Worm (Caenorhabditis elegans) whole organism, L2 larva: Measurements from ENCODE around the gene B0303.7.
A peak's percentile ranks its signal among the peaks of the same experiment; 100 is the strongest.

Experiments used
- C34F6.9 ChIP-seq: fragments of 150-350 bp; optimal IDR thresholded peaks from 2 replicates; lab custom pipeline; 2014; ENCODE audit warnings: missing biosample characterization, missing genetic modification characterization
- F13H6.1 ChIP-seq: sonication (generic microtip); optimal IDR thresholded peaks from 2 replicates; lab custom pipeline; 2016; ENCODE audit warnings: missing genetic modification characterization, missing compliant biosample characterization
- R02D3.7 ChIP-seq: fragments of 150-350 bp; optimal IDR thresholded peaks from 2 replicates; lab custom pipeline; 2014; ENCODE audit warnings: missing biosample characterization, missing genetic modification characterization
- Y55F3AM.14 ChIP-seq: fragments of 200-800 bp; sonication (Bioruptor generic); optimal IDR thresholded peaks from 2 replicates; lab custom pipeline; 2018; ENCODE audit warnings: mild to moderate bottlenecking, missing genetic modification characterization, missing compliant biosample characterization
- ZK546.5 ChIP-seq: sonication (generic microtip); optimal IDR thresholded peaks from 2 replicates; lab custom pipeline; 2017; ENCODE audit warnings: missing biosample characterization, missing genetic modification characterization
- alr-1 ChIP-seq: fragments of 150-350 bp; optimal IDR thresholded peaks from 2 replicates; lab custom pipeline; 2014; ENCODE audit warnings: missing biosample characterization, missing genetic modification characterization
- aly-2 ChIP-seq: fragments of 150-350 bp; optimal IDR thresholded peaks from 2 replicates; lab custom pipeline; 2014; ENCODE audit warnings: missing biosample characterization, missing genetic modification characterization
- ama-1 ChIP-seq: fragments of 150-350 bp; optimal IDR thresholded peaks from 2 replicates; lab custom pipeline; 2018; ENCODE audit warnings: inconsistent platforms
- blmp-1 ChIP-seq: sonication (generic microtip); optimal IDR thresholded peaks from 2 replicates; lab custom pipeline; 2017; ENCODE audit warnings: missing genetic modification characterization, mild to moderate bottlenecking, missing compliant biosample characterization, antibody characterized with exemption, moderate library complexity; ENCODE audit not compliant: insufficient read depth
- ceh-16 ChIP-seq: fragments of 150-350 bp; optimal IDR thresholded peaks from 2 replicates; lab custom pipeline; 2014; ENCODE audit warnings: missing biosample characterization, missing genetic modification characterization
- ceh-82 ChIP-seq: fragments of 150-350 bp; optimal IDR thresholded peaks from 2 replicates; lab custom pipeline; 2014; ENCODE audit warnings: missing biosample characterization, missing genetic modification characterization
- crh-2 ChIP-seq: sonication (generic microtip); optimal IDR thresholded peaks from 2 replicates; lab custom pipeline; 2017; ENCODE audit warnings: missing biosample characterization, missing genetic modification characterization
- dmd-4 ChIP-seq: sonication (generic microtip); optimal IDR thresholded peaks from 2 replicates; lab custom pipeline; 2017; ENCODE audit warnings: missing biosample characterization, missing genetic modification characterization
- egl-27 ChIP-seq: sonication (generic microtip); optimal IDR thresholded peaks from 3 replicates; lab custom pipeline; 2017; ENCODE audit warnings: missing biosample characterization, missing genetic modification reagents, missing genetic modification characterization
- elt-1 ChIP-seq: fragments of 150-350 bp; optimal IDR thresholded peaks from 2 replicates; lab custom pipeline; 2014; ENCODE audit warnings: missing biosample characterization, missing genetic modification characterization
- fos-1 ChIP-seq: fragments of 150-350 bp; optimal IDR thresholded peaks from 2 replicates; lab custom pipeline; 2014; ENCODE audit warnings: missing biosample characterization, missing genetic modification characterization
- gmeb-1 ChIP-seq: fragments of 150-350 bp; optimal IDR thresholded peaks from 2 replicates; lab custom pipeline; 2014; ENCODE audit warnings: missing biosample characterization, missing genetic modification characterization
- lin-11 ChIP-seq: fragments of 150-350 bp; sonication (generic microtip); optimal IDR thresholded peaks from 2 replicates; lab custom pipeline; 2014; ENCODE audit warnings: missing biosample characterization, missing genetic modification characterization, inconsistent platforms, mixed read lengths
- lin-13 ChIP-seq: fragments of 150-350 bp; optimal IDR thresholded peaks from 2 replicates; lab custom pipeline; 2014; ENCODE audit warnings: missing biosample characterization, missing genetic modification reagents, missing genetic modification characterization
- lin-39 ChIP-seq: fragments of 150-350 bp; optimal IDR thresholded peaks from 2 replicates; lab custom pipeline; 2014; ENCODE audit warnings: missing biosample characterization, missing genetic modification reagents, missing genetic modification characterization
- lsy-2 ChIP-seq, 2 experiments: fragments of 150-350 bp in 1 of 2; sonication (generic microtip) in 1 of 2; optimal IDR thresholded peaks; 2 replicates each; lab custom pipeline; 2014 to 2017; ENCODE audit warnings: missing biosample characterization in 2 of 2, missing genetic modification characterization in 2 of 2
- mab-5 ChIP-seq: fragments of 150-350 bp; optimal IDR thresholded peaks from 2 replicates; lab custom pipeline; 2014; ENCODE audit warnings: missing biosample characterization, missing genetic modification characterization
- mbf-1 ChIP-seq: sonication (generic microtip); optimal IDR thresholded peaks from 2 replicates; lab custom pipeline; 2017; ENCODE audit warnings: missing biosample characterization, missing genetic modification characterization
- nhr-10 ChIP-seq: sonication (generic microtip); optimal IDR thresholded peaks from 2 replicates; lab custom pipeline; 2017; ENCODE audit warnings: missing biosample characterization, missing genetic modification characterization
- nhr-11 ChIP-seq: fragments of 150-350 bp; optimal IDR thresholded peaks from 2 replicates; lab custom pipeline; 2014; ENCODE audit warnings: missing biosample characterization, missing genetic modification characterization
- nhr-12 ChIP-seq: fragments of 150-350 bp; optimal IDR thresholded peaks from 2 replicates; lab custom pipeline; 2014; ENCODE audit warnings: missing biosample characterization, missing genetic modification characterization
- nhr-129 ChIP-seq: fragments of 150-350 bp; optimal IDR thresholded peaks from 2 replicates; lab custom pipeline; 2014; ENCODE audit warnings: missing biosample characterization, missing genetic modification characterization
- nhr-21 ChIP-seq: fragments of 150-350 bp; optimal IDR thresholded peaks from 2 replicates; lab custom pipeline; 2014; ENCODE audit warnings: missing biosample characterization, missing genetic modification characterization
- nhr-237 ChIP-seq: fragments of 150-350 bp; optimal IDR thresholded peaks from 2 replicates; lab custom pipeline; 2014; ENCODE audit warnings: missing biosample characterization, missing genetic modification characterization
- nhr-25 ChIP-seq: fragments of 150-350 bp; sonication (generic microtip); optimal IDR thresholded peaks from 3 replicates; lab custom pipeline; 2014; ENCODE audit warnings: missing biosample characterization, missing genetic modification characterization
- nhr-6 ChIP-seq: fragments of 150-350 bp; optimal IDR thresholded peaks from 2 replicates; lab custom pipeline; 2014; ENCODE audit warnings: missing biosample characterization, missing genetic modification characterization
- nhr-77 ChIP-seq: fragments of 150-350 bp; optimal IDR thresholded peaks from 2 replicates; lab custom pipeline; 2014; ENCODE audit warnings: missing biosample characterization, missing genetic modification characterization
- sem-4 ChIP-seq: fragments of 150-350 bp; optimal IDR thresholded peaks from 2 replicates; lab custom pipeline; 2014; ENCODE audit warnings: missing biosample characterization, missing genetic modification reagents, missing genetic modification characterization
- skn-1 ChIP-seq: sonication (generic microtip); optimal IDR thresholded peaks from 2 replicates; lab custom pipeline; 2017; ENCODE audit warnings: missing biosample characterization, missing genetic modification characterization
- sma-3 ChIP-seq: sonication (generic microtip); optimal IDR thresholded peaks from 2 replicates; lab custom pipeline; 2016; ENCODE audit warnings: missing genetic modification reagents, missing genetic modification characterization, missing compliant biosample characterization
- sma-9 ChIP-seq, 2 experiments: fragments of 150-350 bp in 1 of 2; sonication (generic microtip) in 1 of 2; optimal IDR thresholded peaks; 2 replicates each; lab custom pipeline; 2014 to 2016; ENCODE audit warnings: missing genetic modification characterization in 2 of 2, mild to moderate bottlenecking in 1 of 2, missing biosample characterization in 1 of 2, missing compliant biosample characterization in 1 of 2, missing genetic modification reagents in 1 of 2, moderate library complexity in 1 of 2
- snpc-4 ChIP-seq: fragments of 150-350 bp; optimal IDR thresholded peaks from 2 replicates; lab custom pipeline; 2014; ENCODE audit warnings: missing biosample characterization, missing genetic modification characterization
- unc-39 ChIP-seq: fragments of 150-350 bp; optimal IDR thresholded peaks from 2 replicates; lab custom pipeline; 2014; ENCODE audit warnings: missing biosample characterization, missing genetic modification characterization
- unc-55 ChIP-seq: fragments of 150-350 bp; sonication (generic microtip); optimal IDR thresholded peaks from 3 replicates; lab custom pipeline; 2014; ENCODE audit warnings: missing biosample characterization, missing genetic modification reagents, missing genetic modification characterization
- unc-62 ChIP-seq: fragments of 150-350 bp; optimal IDR thresholded peaks from 2 replicates; lab custom pipeline; 2014; ENCODE audit warnings: missing biosample characterization, missing genetic modification reagents, missing genetic modification characterization
- zag-1 ChIP-seq: fragments of 150-350 bp; optimal IDR thresholded peaks from 2 replicates; lab custom pipeline; 2014; ENCODE audit warnings: missing biosample characterization, missing genetic modification characterization
- ztf-1 ChIP-seq: fragments of 200-800 bp; sonication (Bioruptor generic); conservative IDR thresholded peaks from 2 replicates; pipeline ENCODE4 v1.3.6; 2022; ENCODE audit warnings: missing genetic modification characterization, missing compliant biosample characterization
- ztf-11 ChIP-seq: sonication (generic microtip); optimal IDR thresholded peaks from 2 replicates; lab custom pipeline; 2017; ENCODE audit warnings: missing biosample characterization, missing genetic modification characterization
- ztf-4 ChIP-seq: fragments of 150-350 bp; optimal IDR thresholded peaks from 2 replicates; lab custom pipeline; 2014; ENCODE audit warnings: missing biosample characterization, missing genetic modification characterization

The B0303.7 gene

ce11 chrIII:8678371-8678770 is 15.1 kb upstream of the B0303.7 start:
- TF ChIP-seq sma-3 (GFP tag; lab: Kevin White, UChicago) (peak; percentile 62), gmeb-1 (tag; lab: Kevin White, UChicago) (peak; percentile 58), ceh-82 (no peak), nhr-21 (tag; lab: Kevin White, UChicago) (peak; percentile 64), elt-1 (tag; lab: Kevin White, UChicago) (no peak), ztf-4 (no peak), lin-13 (GFP tag; lab: Kevin White, UChicago) (peak; percentile 60), ama-1 (lab: Kevin White, UChicago) (no peak), ZK546.5 (tag; lab: Kevin White, UChicago) (no peak), nhr-11 (tag; lab: Kevin White, UChicago) (no peak), nhr-129 (tag; lab: Kevin White, UChicago) (peak; percentile 91), nhr-12 (tag; lab: Kevin White, UChicago) (no peak), ztf-11 (tag; lab: Kevin White, UChicago) (no peak), R02D3.7 (tag; lab: Kevin White, UChicago) (no peak), sma-9 (GFP tag; optimal IDR thresholded peaks at IDR 0.05; lab: Kevin White, UChicago) (peak; percentile 79), sma-9 (tag; optimal IDR thresholded peaks at IDR 0.05; lab: Kevin White, UChicago) (no peak), mab-5 (tag; lab: Kevin White, UChicago) (no peak), snpc-4 (tag; lab: Kevin White, UChicago) (no peak), ceh-16 (no peak), fos-1 (tag; lab: Kevin White, UChicago) (peak; percentile 43), C34F6.9 (tag; lab: Kevin White, UChicago) (peak; percentile 64), ztf-1 (GFP tag; lab: Robert Waterston, UW) (no peak), nhr-10 (no peak), mbf-1 (tag; lab: Kevin White, UChicago) (no peak), lsy-2 (tag; optimal IDR thresholded peaks at IDR 0.05; lab: Kevin White, UChicago) (peak; percentile 58 to 74), unc-62 (GFP tag; lab: Kevin White, UChicago) (no peak), unc-39 (no peak), sem-4 (tag; lab: Kevin White, UChicago) (peak; percentile 34), nhr-25 (peak; percentile 44), crh-2 (tag; lab: Kevin White, UChicago) (peak; percentile 57), Y55F3AM.14 (GFP tag; lab: Kevin White, UChicago) (peak; percentile 68), lin-39 (tag; lab: Kevin White, UChicago) (no peak), zag-1 (tag; lab: Kevin White, UChicago) (peak; percentile 68), egl-27 (tag; lab: Kevin White, UChicago) (peak; percentile 54), alr-1 (no peak), nhr-237 (tag; lab: Kevin White, UChicago) (no peak), blmp-1 (tag; lab: Kevin White, UChicago) (no peak), aly-2 (no peak), lin-11 (tag; lab: Kevin White, UChicago) (peak; percentile 32), F13H6.1 (tag; lab: Kevin White, UChicago) (peak; percentile 53), nhr-6 (tag; lab: Kevin White, UChicago) (no peak), dmd-4 (tag; lab: Kevin White, UChicago) (no peak), nhr-77 (tag; lab: Kevin White, UChicago) (no peak), unc-55 (GFP tag; lab: Kevin White, UChicago) (peak; percentile 82)

DNA sequence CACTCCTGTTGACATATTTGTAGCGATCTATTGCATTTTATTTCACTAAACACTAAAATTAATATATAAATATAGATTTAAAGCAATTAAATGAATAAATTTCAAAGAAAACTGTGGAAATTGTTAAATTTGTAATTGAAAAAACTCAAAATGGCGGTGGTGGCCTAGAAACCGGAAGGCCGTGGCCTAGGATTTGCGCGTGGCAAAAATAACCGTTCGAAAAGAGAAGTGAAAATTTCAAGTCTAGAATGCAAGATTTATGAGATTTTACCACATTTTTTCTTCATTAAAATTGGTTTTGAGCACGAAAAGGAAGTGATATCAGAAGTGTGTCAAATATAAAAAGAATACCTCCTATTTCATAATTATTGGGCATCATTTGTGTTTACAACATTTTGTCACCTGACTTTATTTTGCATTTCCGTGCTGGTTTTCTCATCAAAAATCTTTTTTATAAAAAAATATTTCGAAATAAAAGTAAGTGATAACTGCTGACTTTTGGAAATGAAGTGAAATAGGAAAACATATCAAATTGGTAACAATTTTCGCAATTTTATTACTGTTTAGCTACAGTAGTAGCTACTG is 9.7 kb upstream of the B0303.7 start, which contains the start of gene fli-1:
fli-1 (minus strand) TSS at position 58 of the 585 bp plus-strand sequence.
- TF ChIP-seq lsy-2 (tag; optimal IDR thresholded peaks at IDR 0.05; lab: Kevin White, UChicago) (peak in 1 of 2 experiments; percentile 34), C34F6.9 (tag; lab: Kevin White, UChicago) (peak; percentile 45), nhr-6 (tag; lab: Kevin White, UChicago) (no peak), unc-55 (GFP tag; lab: Kevin White, UChicago) (peak; percentile 19), ZK546.5 (tag; lab: Kevin White, UChicago) (no peak), snpc-4 (tag; lab: Kevin White, UChicago) (no peak), skn-1 (tag; lab: Kevin White, UChicago) (no peak)
